Fruit fly (Drosophila melanogaster): ENCODE data around the gene CG6865.

Gene CG6865

DNA sequence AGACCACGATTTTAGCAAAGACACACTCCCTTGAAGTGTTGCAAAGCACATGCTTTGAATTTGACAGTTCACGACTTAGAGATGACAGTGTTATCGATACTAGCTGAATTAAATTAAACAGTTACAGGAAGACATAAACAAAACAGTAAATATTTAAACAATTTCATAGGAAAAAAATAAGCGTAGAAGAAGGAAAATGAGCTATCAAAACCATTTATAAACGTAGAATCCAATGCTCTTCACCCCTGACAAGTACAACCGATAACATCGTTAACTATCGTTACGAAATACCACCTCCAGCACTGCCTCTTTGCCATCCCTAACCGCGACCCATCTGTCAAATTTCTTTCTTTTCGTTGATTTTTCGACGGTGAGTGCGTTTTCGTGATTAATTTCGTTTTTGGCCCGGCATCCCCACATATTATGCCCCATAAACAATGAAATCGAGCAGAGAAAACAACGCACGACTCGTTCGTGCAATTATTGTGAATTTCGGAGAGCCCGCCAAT is 35.4 kb downstream of the CG6865 start, which contains the start of gene RpL26 (continued):
- TF ChIP-seq sd (tag; optimal IDR thresholded peaks at IDR 0.05) (no peak), abd-A (tag; optimal IDR thresholded peaks at IDR 0.05) (no peak), CG6813 (GFP tag; optimal IDR thresholded peaks at IDR 0.05) (no peak), HHEX (GFP tag; optimal IDR thresholded peaks at IDR 0.05) (peak; percentile 53), CG3163 (GFP tag; optimal IDR thresholded peaks at IDR 0.05) (peak; percentile 72), eve (GFP tag; optimal IDR thresholded peaks at IDR 0.05) (no peak), CG12299 (tag; optimal IDR thresholded peaks at IDR 0.05) (peak; percentile 71), tll (GFP tag; optimal IDR thresholded peaks at IDR 0.05) (peak in 1 of 2 experiments; percentile 88), B-H1 (GFP tag; IDR thresholded peaks at IDR 0.05) (peak; percentile 57; the same call in 1 of the 3 replicates), CG16863 (GFP tag; optimal IDR thresholded peaks at IDR 0.05) (peak; percentile 56), CG3065 (GFP tag; optimal IDR thresholded peaks at IDR 0.05) (peak; percentile 48), CG6689 (GFP tag; IDR thresholded peaks at IDR 0.05) (peak; percentile 76), fd102C (GFP tag; optimal IDR thresholded peaks at IDR 0.05) (no peak), CHES-1-like (GFP tag; optimal IDR thresholded peaks at IDR 0.05) (peak; percentile 82), NC2α (GFP tag; optimal IDR thresholded peaks at IDR 0.05) (peak; percentile 57), Dref (GFP tag; IDR thresholded peaks at IDR 0.05) (peak; percentile 58), nom (GFP tag; optimal IDR thresholded peaks at IDR 0.05) (peak; percentile 74), Optix (GFP tag; IDR thresholded peaks at IDR 0.05) (0 out of 3 replicates have a peak, but pooled peaks have one; percentile 44)

DNA sequence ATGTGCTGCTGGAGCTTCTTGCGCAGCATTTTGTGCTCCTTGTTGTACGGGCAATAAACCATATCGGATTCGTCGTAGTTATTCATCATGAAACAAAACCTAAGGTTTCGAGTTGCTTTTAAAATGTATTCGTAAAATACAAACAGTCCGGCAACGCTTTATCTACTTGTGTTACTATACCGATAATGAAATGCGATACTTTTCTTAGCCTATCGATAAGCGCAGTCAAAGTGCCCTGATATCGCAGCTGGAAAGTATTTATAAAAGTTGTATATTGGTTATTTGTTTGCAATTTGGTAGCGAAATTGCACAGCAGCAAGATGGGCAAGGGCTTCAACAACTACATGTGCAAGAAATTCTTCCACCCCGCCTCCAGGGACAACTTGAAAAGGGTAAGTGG is 38.0 kb downstream of the CG6865 start, which contains the start of the genes arx and CG6843:
arx (minus strand) TSS at position 144 of the 400 bp plus-strand sequence.
CG6843 (plus strand) TSS at position 184 of the 400 bp plus-strand sequence.
- TF ChIP-seq CG32767 (GFP tag; IDR thresholded peaks at IDR 0.05): no peak
- peak; percentile 9 for TF ChIP-seq CG10979 (tag; optimal IDR thresholded peaks at IDR 0.05)
- no peak for TF ChIP-seq crc (GFP tag; optimal IDR thresholded peaks at IDR 0.05)
- TF ChIP-seq CG43689 (GFP tag; IDR thresholded peaks at IDR 0.05): no peak
- no peak for TF ChIP-seq jigr1 (GFP tag; IDR thresholded peaks at IDR 0.05)
- TF ChIP-seq Sry-δ (GFP tag; optimal IDR thresholded peaks at IDR 0.05): peak; percentile 83
- no peak for TF ChIP-seq Nf-YB (GFP tag; optimal IDR thresholded peaks at IDR 0.05)
- peak; percentile 95 for TF ChIP-seq Opbp (GFP tag; IDR thresholded peaks at IDR 0.05; ENCODE audit: partially characterized antibody)
- TF ChIP-seq CG34224 (GFP tag; IDR thresholded peaks at IDR 0.05; ENCODE audit: partially characterized antibody): peak; percentile 95
- no peak for TF ChIP-seq HLH54F (GFP tag; optimal IDR thresholded peaks at IDR 0.05)
- TF ChIP-seq trem (tag; optimal IDR thresholded peaks at IDR 0.05): peak; percentile 70
- TF ChIP-seq pan (optimal IDR thresholded peaks at IDR 0.05): no peak
- TF ChIP-seq pan (GFP tag; optimal IDR thresholded peaks at IDR 0.05 in 1 of 2, IDR thresholded peaks at IDR 0.05 in 1 of 2): no peak
- TF ChIP-seq CG17186 (GFP tag; optimal IDR thresholded peaks at IDR 0.05): peak; percentile 64
- no peak for TF ChIP-seq sob (GFP tag; IDR thresholded peaks at IDR 0.05)
- TF ChIP-seq Doc3 (GFP tag; IDR thresholded peaks at IDR 0.05; ENCODE audit: partially characterized antibody): peak; percentile 87
- no peak for TF ChIP-seq gcm (GFP tag; optimal IDR thresholded peaks at IDR 0.05)
- TF ChIP-seq CG18599 (GFP tag; optimal IDR thresholded peaks at IDR 0.05): no peak
- TF ChIP-seq emc (GFP tag; optimal IDR thresholded peaks at IDR 0.05): no peak
- peak; percentile 96 for TF ChIP-seq amos (GFP tag; IDR thresholded peaks at IDR 0.05; ENCODE audit: partially characterized antibody)
- no peak for TF ChIP-seq CG11560 (tag; IDR thresholded peaks at IDR 0.05)
- peak; percentile 79 for TF ChIP-seq hb (GFP tag; IDR thresholded peaks at IDR 0.05; ENCODE audit: partially characterized antibody)
- TF ChIP-seq gsb (GFP tag; IDR thresholded peaks at IDR 0.05): no peak
- TF ChIP-seq CG7372 (GFP tag; IDR thresholded peaks at IDR 0.05): no peak
- TF ChIP-seq slou (GFP tag; optimal IDR thresholded peaks at IDR 0.05): no peak
- TF ChIP-seq sens-2 (GFP tag; IDR thresholded peaks at IDR 0.05): no peak
- no peak for TF ChIP-seq CG31224 (GFP tag; IDR thresholded peaks at IDR 0.05)
- peak; percentile 90 for TF ChIP-seq hbn (GFP tag; IDR thresholded peaks at IDR 0.05; ENCODE audit: partially characterized antibody)
- peak; percentile 7 for TF ChIP-seq lilli (GFP tag; optimal IDR thresholded peaks at IDR 0.05)
- no peak for TF ChIP-seq pum (GFP tag; optimal IDR thresholded peaks at IDR 0.05)
- no peak for TF ChIP-seq CG3163 (GFP tag; optimal IDR thresholded peaks at IDR 0.05)
- TF ChIP-seq nau (GFP tag; optimal IDR thresholded peaks at IDR 0.05): no peak
- peak; percentile 93 for TF ChIP-seq BEAF-32 (GFP tag; optimal IDR thresholded peaks at IDR 0.05)
